Fruit fly (Drosophila melanogaster): Measurements from ENCODE around the gene nAChRbeta3.

dm6 chr2L:516032-516993 is 28.6 kb upstream of the nAChRbeta3 start:
- peak; percentile 30 for TF ChIP-seq kay (GFP tag; ENCODE audit: borderline replicate concordance)
- TF ChIP-seq tj (GFP tag; optimal IDR thresholded peaks at IDR 0.05) = no peak
- no peak for TF ChIP-seq Crg-1 (GFP tag; optimal IDR thresholded peaks at IDR 0.05)
- no peak for TF ChIP-seq Clk (GFP tag; optimal IDR thresholded peaks at IDR 0.05)

All from whole organism, adult.